Fruit fly (Drosophila melanogaster): Measurements from ENCODE around the gene CG43736.

CG43736 gene

dm6 chrX:6849178-6849956, 14.3 kb upstream of the CG43736 start, which contains the start of the genes Cht11 and CG4558 (continued):
- TF ChIP-seq Neu2 (GFP tag; optimal IDR thresholded peaks at IDR 0.05; ENCODE audit: borderline replicate concordance) = no peak
- TF ChIP-seq CG12104 (GFP tag; optimal IDR thresholded peaks at IDR 0.05) = peak; percentile 52
- TF ChIP-seq kni (GFP tag; optimal IDR thresholded peaks at IDR 0.05) = peak; percentile 12
- TF ChIP-seq Fer3 (tag; optimal IDR thresholded peaks at IDR 0.05) = peak; percentile 78
- peak; percentile 69 for TF ChIP-seq CG18619 (GFP tag; optimal IDR thresholded peaks at IDR 0.05)
- TF ChIP-seq CG1233 (GFP tag; optimal IDR thresholded peaks at IDR 0.05) = peak; percentile 76
- no peak; the same call in 2 of the 3 replicates for TF ChIP-seq zen2 (GFP tag; IDR thresholded peaks at IDR 0.05; ENCODE audit: partially characterized antibody)
- peak; percentile 72 for TF ChIP-seq Gug (GFP tag; IDR thresholded peaks at IDR 0.05)
- peak; percentile 49 for TF ChIP-seq CG1024 (GFP tag; IDR thresholded peaks at IDR 0.05)
- TF ChIP-seq CG12942 (GFP tag; optimal IDR thresholded peaks at IDR 0.05) = peak; percentile 72
- TF ChIP-seq Rx (GFP tag; IDR thresholded peaks at IDR 0.05) = peak; percentile 66
- peak; percentile 87 for TF ChIP-seq Xbp1 (GFP tag; optimal IDR thresholded peaks at IDR 0.05)
- TF ChIP-seq CG2116 (GFP tag; optimal IDR thresholded peaks at IDR 0.05) = peak; percentile 86
- peak; percentile 63 to 82 for TF ChIP-seq dpn (GFP tag; optimal IDR thresholded peaks at IDR 0.05)
- TF ChIP-seq mirr (GFP tag; optimal IDR thresholded peaks at IDR 0.05) = peak; percentile 51
- peak; percentile 91 for TF ChIP-seq slbo (GFP tag; IDR thresholded peaks at IDR 0.05)
- TF ChIP-seq CG17186 (GFP tag; optimal IDR thresholded peaks at IDR 0.05) = no peak
- peak; percentile 66 for TF ChIP-seq tap (tag; optimal IDR thresholded peaks at IDR 0.05)
- peak; percentile 72 for TF ChIP-seq nerfin-1 (tag; optimal IDR thresholded peaks at IDR 0.05)
- TF ChIP-seq Doc2 (GFP tag; IDR thresholded peaks at IDR 0.05) = peak; percentile 45; the same call in 1 of the 2 replicates
- peak; percentile 54 for TF ChIP-seq CG16863 (GFP tag; optimal IDR thresholded peaks at IDR 0.05)
- peak; percentile 51 for TF ChIP-seq CG1529 (GFP tag; optimal IDR thresholded peaks at IDR 0.05)
- TF ChIP-seq CG4424 (GFP tag; optimal IDR thresholded peaks at IDR 0.05) = peak; percentile 75
- TF ChIP-seq CG1602 (GFP tag; optimal IDR thresholded peaks at IDR 0.05) = peak; percentile 78
- TF ChIP-seq Atf-2 (GFP tag; optimal IDR thresholded peaks at IDR 0.05) = peak; percentile 33
- peak; percentile 16 for TF ChIP-seq Side (GFP tag; optimal IDR thresholded peaks at IDR 0.05)
- TF ChIP-seq MESR4 (GFP tag; optimal IDR thresholded peaks at IDR 0.05) = peak; percentile 25
- TF ChIP-seq Atf3 (GFP tag; optimal IDR thresholded peaks at IDR 0.05) = peak; percentile 54
- peak in 1 of 2 experiments; percentile 66 for TF ChIP-seq insv (GFP tag; optimal IDR thresholded peaks at IDR 0.05)
- peak; percentile 95 for TF ChIP-seq Ets65A (GFP tag)
- TF ChIP-seq hkb (optimal IDR thresholded peaks at IDR 0.05) = no peak
- peak; percentile 84 for TF ChIP-seq hkb (GFP tag; IDR thresholded peaks at IDR 0.05)
- TF ChIP-seq Xrp1 (GFP tag; IDR thresholded peaks at IDR 0.05) = peak; percentile 88
- TF ChIP-seq da (GFP tag; optimal IDR thresholded peaks at IDR 0.05) = no peak
- TF ChIP-seq sima (GFP tag; optimal IDR thresholded peaks at IDR 0.05) = no peak
- peak; percentile 77 for TF ChIP-seq trem (tag; optimal IDR thresholded peaks at IDR 0.05)
- TF ChIP-seq scrt (GFP tag; optimal IDR thresholded peaks at IDR 0.05) = peak; percentile 58
- TF ChIP-seq CkIIα-i1 (GFP tag; IDR thresholded peaks at IDR 0.05) = no peak
- peak; percentile 10 for TF ChIP-seq CG1792 (GFP tag; optimal IDR thresholded peaks at IDR 0.05)
- peak; percentile 20 for TF ChIP-seq CG17802 (tag; optimal IDR thresholded peaks at IDR 0.05)
- no peak for TF ChIP-seq D (optimal IDR thresholded peaks at IDR 0.05)
- peak; percentile 81 for TF ChIP-seq D (GFP tag; optimal IDR thresholded peaks at IDR 0.05)
- TF ChIP-seq CG15073 (GFP tag; optimal IDR thresholded peaks at IDR 0.05) = no peak
- TF ChIP-seq caup (GFP tag; optimal IDR thresholded peaks at IDR 0.05; ENCODE audit: severe bottlenecking) = peak; percentile 74
- peak; percentile 41 for TF ChIP-seq CG31388 (GFP tag; optimal IDR thresholded peaks at IDR 0.05)
- TF ChIP-seq CG12744 (GFP tag; optimal IDR thresholded peaks at IDR 0.05) = peak; percentile 60
- no peak for TF ChIP-seq Hr39 (optimal IDR thresholded peaks at IDR 0.05)
- TF ChIP-seq CG6689 (GFP tag; IDR thresholded peaks at IDR 0.05) = peak; percentile 82
- peak; percentile 84 for TF ChIP-seq CG11456 (GFP tag; IDR thresholded peaks at IDR 0.05)
- peak; percentile 73 for TF ChIP-seq CG10147 (GFP tag; optimal IDR thresholded peaks at IDR 0.05)
- TF ChIP-seq C15 (GFP tag; IDR thresholded peaks at IDR 0.05) = peak; percentile 76; the same call in 1 of the 3 replicates

Data from whole organism, embryonic.